Worm (Caenorhabditis elegans) whole organism, L1 larva: Measurements from ENCODE around the gene frpr-16.

Experiments
- C34B4.2 ChIP-seq: sonication (generic microtip); optimal IDR thresholded peaks from 2 replicates; lab custom pipeline; 2017; ENCODE audit warnings: mild to moderate bottlenecking, missing genetic modification characterization, missing compliant biosample characterization
- F16B12.6 ChIP-seq: fragments of 150-350 bp; optimal IDR thresholded peaks from 2 replicates; lab custom pipeline; 2014; ENCODE audit warnings: missing biosample characterization, missing genetic modification characterization
- alr-1 ChIP-seq: fragments of 200-800 bp; sonication (Bioruptor generic); optimal IDR thresholded peaks from 2 replicates; lab custom pipeline; 2018; ENCODE audit warnings: borderline replicate concordance, mild to moderate bottlenecking, missing genetic modification characterization, missing compliant biosample characterization
- aly-2 ChIP-seq: fragments of 150-350 bp; optimal IDR thresholded peaks from 2 replicates; lab custom pipeline; 2014; ENCODE audit warnings: missing biosample characterization, missing genetic modification characterization
- ama-1 ChIP-seq: fragments of 150-350 bp; optimal IDR thresholded peaks from 2 replicates; lab custom pipeline; 2014
- ceh-88 ChIP-seq: fragments of 200-800 bp; sonication (Bioruptor generic); IDR thresholded peaks from 2 replicates; pipeline ENCODE4 v1.3.6; 2022; ENCODE audit warnings: missing genetic modification characterization, missing compliant biosample characterization
- ceh-90 ChIP-seq: sonication (generic microtip); optimal IDR thresholded peaks from 2 replicates; lab custom pipeline; 2016; ENCODE audit warnings: missing genetic modification characterization, missing compliant biosample characterization
- ces-1 ChIP-seq: fragments of 150-350 bp; optimal IDR thresholded peaks from 2 replicates; lab custom pipeline; 2014; ENCODE audit warnings: missing biosample characterization, missing genetic modification reagents, missing genetic modification characterization
- efl-1 ChIP-seq, 4 experiments: fragments of 150-350 bp; optimal IDR thresholded peaks in 3 of 4; peaks in 1 of 4; 1 replicate in 1 of 4; 2 replicates in 3 of 4; lab custom pipeline; 2014; ENCODE audit warnings: missing biosample characterization in 2 of 4, missing genetic modification characterization in 2 of 4, missing genetic modification reagents in 2 of 4
- efl-3 ChIP-seq: fragments of 200-800 bp; sonication (Bioruptor generic); optimal IDR thresholded peaks from 2 replicates; lab custom pipeline; 2018; ENCODE audit warnings: mild to moderate bottlenecking, missing genetic modification characterization, missing compliant biosample characterization
- egl-27 ChIP-seq, 2 experiments: fragments of 150-350 bp in 1 of 2; sonication (generic microtip); optimal IDR thresholded peaks; 3 replicates each; lab custom pipeline; 2017 to 2018; ENCODE audit warnings: missing biosample characterization in 2 of 2, missing genetic modification characterization in 2 of 2, missing genetic modification reagents in 2 of 2
- elt-2 ChIP-seq: sonication (generic microtip); optimal IDR thresholded peaks from 2 replicates; lab custom pipeline; 2016; ENCODE audit warnings: missing genetic modification characterization, mild to moderate bottlenecking, inconsistent platforms, missing compliant biosample characterization, missing genetic modification reagents
- elt-3 ChIP-seq, 6 experiments: fragments of 150-350 bp in 1 of 6; sonication (generic microtip); optimal IDR thresholded peaks; 2 replicates each; lab custom pipeline; 2017 to 2018; ENCODE audit warnings: missing biosample characterization in 6 of 6, missing genetic modification characterization in 6 of 6, inconsistent platforms in 1 of 6
- ets-5 ChIP-seq: fragments of 200-800 bp; sonication (Bioruptor generic); IDR thresholded peaks from 2 replicates; pipeline ENCODE4 v1.3.6; 2022; ENCODE audit warnings: missing genetic modification characterization, missing compliant biosample characterization
- fkh-10 ChIP-seq: sonication (generic microtip); optimal IDR thresholded peaks from 2 replicates; lab custom pipeline; 2017; ENCODE audit warnings: missing biosample characterization, missing genetic modification reagents, missing genetic modification characterization
- fkh-4 ChIP-seq: sonication (generic microtip); optimal IDR thresholded peaks from 2 replicates; lab custom pipeline; 2016; ENCODE audit warnings: missing compliant biosample characterization, missing genetic modification characterization, borderline replicate concordance
- hlh-17 ChIP-seq: fragments of 200-800 bp; sonication (Bioruptor generic); optimal IDR thresholded peaks from 2 replicates; lab custom pipeline; 2018; ENCODE audit warnings: missing genetic modification characterization, mild to moderate bottlenecking, missing compliant biosample characterization, moderate library complexity, borderline replicate concordance
- isw-1 ChIP-seq: fragments of 200-800 bp; sonication (Bioruptor generic); IDR thresholded peaks from 2 replicates; pipeline ENCODE4 v1.3.6; 2022; ENCODE audit warnings: missing genetic modification characterization, missing compliant biosample characterization
- jun-1 ChIP-seq: fragments of 150-350 bp; optimal IDR thresholded peaks from 2 replicates; lab custom pipeline; 2014; ENCODE audit warnings: missing biosample characterization, missing genetic modification reagents, missing genetic modification characterization
- lin-13 ChIP-seq: fragments of 150-350 bp; optimal IDR thresholded peaks from 2 replicates; lab custom pipeline; 2014; ENCODE audit warnings: missing biosample characterization, missing genetic modification reagents, missing genetic modification characterization
- lin-14 ChIP-seq: fragments of 200-800 bp; sonication (Bioruptor generic); optimal IDR thresholded peaks from 2 replicates; lab custom pipeline; 2018; ENCODE audit warnings: mild to moderate bottlenecking, missing genetic modification characterization, moderate library complexity, missing compliant biosample characterization
- lir-3 ChIP-seq: sonication (generic microtip); optimal IDR thresholded peaks from 2 replicates; lab custom pipeline; 2016; ENCODE audit warnings: mild to moderate bottlenecking, missing genetic modification characterization, moderate library complexity, missing compliant biosample characterization; ENCODE audit not compliant: poor library complexity
- mep-1 ChIP-seq: fragments of 150-350 bp; optimal IDR thresholded peaks from 2 replicates; lab custom pipeline; 2014; ENCODE audit warnings: missing biosample characterization, missing genetic modification characterization
- nhr-19 ChIP-seq: fragments of 200-800 bp; sonication (Bioruptor generic); conservative IDR thresholded peaks from 2 replicates; pipeline ENCODE4 v1.3.6; 2022; ENCODE audit warnings: missing genetic modification characterization, missing compliant biosample characterization
- nhr-20 ChIP-seq: sonication (generic microtip); optimal IDR thresholded peaks from 2 replicates; lab custom pipeline; 2016; ENCODE audit warnings: mild to moderate bottlenecking, missing genetic modification characterization, missing compliant biosample characterization
- nhr-237 ChIP-seq: fragments of 150-350 bp; optimal IDR thresholded peaks from 2 replicates; lab custom pipeline; 2014; ENCODE audit warnings: missing biosample characterization, missing genetic modification characterization
- pax-3 ChIP-seq: fragments of 200-800 bp; sonication (Bioruptor generic); optimal IDR thresholded peaks from 2 replicates; lab custom pipeline; 2018; ENCODE audit warnings: mild to moderate bottlenecking, missing genetic modification characterization, moderate library complexity, missing compliant biosample characterization
- pqm-1 ChIP-seq: sonication (generic microtip); optimal IDR thresholded peaks from 3 replicates; lab custom pipeline; 2017; ENCODE audit warnings: missing biosample characterization, missing genetic modification characterization
- skn-1 ChIP-seq: fragments of 150-350 bp; optimal IDR thresholded peaks from 2 replicates; lab custom pipeline; 2014; ENCODE audit warnings: missing biosample characterization, missing genetic modification characterization
- snu-23 ChIP-seq: sonication (generic microtip); optimal IDR thresholded peaks from 2 replicates; lab custom pipeline; 2016; ENCODE audit warnings: missing genetic modification characterization, missing compliant biosample characterization
- sox-4 ChIP-seq: sonication (generic microtip); optimal IDR thresholded peaks from 2 replicates; lab custom pipeline; 2016; ENCODE audit warnings: missing genetic modification characterization, missing compliant biosample characterization
- swsn-7 ChIP-seq: sonication (generic microtip); optimal IDR thresholded peaks from 2 replicates; lab custom pipeline; 2016; ENCODE audit warnings: missing genetic modification characterization, missing compliant biosample characterization
- tbx-2 ChIP-seq: sonication (generic microtip); optimal IDR thresholded peaks from 2 replicates; lab custom pipeline; 2016; ENCODE audit warnings: missing genetic modification characterization, missing compliant biosample characterization
- unc-30 ChIP-seq: sonication (generic microtip); optimal IDR thresholded peaks from 2 replicates; lab custom pipeline; 2017; ENCODE audit warnings: missing biosample characterization, missing genetic modification characterization
- unc-86 ChIP-seq: sonication (generic microtip); optimal IDR thresholded peaks from 2 replicates; lab custom pipeline; 2016; ENCODE audit warnings: missing genetic modification characterization, missing compliant biosample characterization
- vab-15 ChIP-seq: sonication (generic microtip); optimal IDR thresholded peaks from 2 replicates; lab custom pipeline; 2017; ENCODE audit warnings: missing genotype, mild to moderate bottlenecking, missing genetic modification characterization, missing compliant biosample characterization
- xbp-1 ChIP-seq: sonication (generic microtip); optimal IDR thresholded peaks from 2 replicates; lab custom pipeline; 2016; ENCODE audit warnings: missing genetic modification characterization, missing compliant biosample characterization
- zag-1 ChIP-seq: fragments of 150-350 bp; optimal IDR thresholded peaks from 2 replicates; lab custom pipeline; 2014; ENCODE audit warnings: missing biosample characterization, missing genetic modification characterization

frpr-16 gene

DNA sequence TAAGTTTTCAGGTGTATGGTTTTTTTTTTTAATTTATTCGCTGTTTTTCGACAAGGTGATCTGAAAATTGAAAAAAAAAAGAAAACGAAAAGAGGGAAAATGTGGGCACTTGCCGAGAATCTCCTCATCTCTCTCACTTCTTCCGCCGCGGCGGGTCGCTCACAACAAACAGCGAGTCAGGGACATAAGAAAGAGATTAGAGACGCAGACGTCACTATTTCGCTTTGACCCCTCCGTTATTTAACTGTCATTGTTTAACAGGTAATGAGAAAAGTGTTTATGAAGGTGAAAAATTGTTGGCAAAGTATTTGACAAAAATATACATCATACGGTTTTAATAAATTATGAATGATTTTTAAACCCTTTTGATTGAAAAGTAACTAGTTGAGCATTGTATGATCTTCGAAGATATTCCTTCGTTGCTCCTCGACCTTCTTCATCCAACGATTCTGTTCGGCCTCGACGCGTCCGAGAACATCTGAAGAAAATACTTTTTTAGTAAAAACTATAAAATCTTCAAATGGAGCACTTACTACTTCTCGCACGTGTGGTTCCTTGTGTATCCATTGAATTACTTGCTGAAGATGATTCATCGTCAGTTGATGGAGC is 15.1 kb upstream of the frpr-16 start (continued):
- TF ChIP-seq ces-1 (GFP tag; lab: Kevin White, UChicago) (no peak), jun-1 (tag; lab: Kevin White, UChicago) (no peak), aly-2 (no peak), efl-1 (optimal IDR thresholded peaks at IDR 0.05; lab: Kevin White, UChicago) (peak; percentile 30 to 33), efl-1 (GFP tag; optimal IDR thresholded peaks at IDR 0.05 in 1 of 2; lab: Kevin White, UChicago) (peak; percentile 17 to 94), ets-5 (GFP tag; lab: Robert Waterston, UW) (no peak), egl-27 (tag; optimal IDR thresholded peaks at IDR 0.05; lab: Kevin White, UChicago) (no peak), fkh-10 (no peak), pax-3 (tag; lab: Kevin White, UChicago) (no peak), elt-3 (tag; optimal IDR thresholded peaks at IDR 0.05; lab: Kevin White, UChicago) (peak in 1 of 6 experiments; percentile 48), tbx-2 (tag; lab: Kevin White, UChicago) (peak; percentile 11), pqm-1 (no peak), nhr-19 (no peak)

DNA sequence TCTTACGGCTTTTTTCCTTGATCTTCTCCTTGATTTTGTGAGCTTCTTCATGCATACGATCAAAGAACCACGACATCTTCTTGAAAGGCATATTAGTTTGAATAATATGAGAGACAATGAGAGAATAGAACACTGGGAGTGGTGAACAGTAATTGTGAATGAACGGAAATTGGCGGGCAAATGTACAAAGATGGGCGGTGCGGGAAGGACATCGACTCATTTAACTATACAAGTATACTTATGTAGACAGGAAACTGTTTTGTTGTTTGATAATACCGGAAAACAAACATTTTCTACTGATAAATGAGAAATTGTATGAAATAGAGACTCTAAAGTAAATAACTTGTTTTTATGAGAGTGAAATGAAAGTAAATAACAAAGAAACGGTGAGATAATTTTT is 14.0 kb upstream of the frpr-16 start, which contains the start of gene R12C12.5:
R12C12.5 (minus strand) TSS at position 101 of the 400 bp plus-strand sequence.
- TF ChIP-seq skn-1 (tag; lab: Kevin White, UChicago) (no peak), nhr-20 (tag; lab: Kevin White, UChicago) (no peak), unc-86 (tag; lab: Kevin White, UChicago) (no peak), tbx-2 (tag; lab: Kevin White, UChicago) (no peak), isw-1 (GFP tag; lab: Robert Waterston, UW) (no peak), fkh-4 (tag; lab: Kevin White, UChicago) (no peak), mep-1 (tag; lab: Kevin White, UChicago) (no peak), nhr-19 (no peak), ceh-90 (tag; lab: Kevin White, UChicago) (no peak), nhr-237 (tag; lab: Kevin White, UChicago) (no peak), ces-1 (GFP tag; lab: Kevin White, UChicago) (no peak), unc-30 (tag; lab: Kevin White, UChicago) (no peak), zag-1 (tag; lab: Kevin White, UChicago) (no peak), sox-4 (no peak), snu-23 (GFP tag; lab: Kevin White, UChicago) (no peak), vab-15 (tag; lab: Kevin White, UChicago) (no peak), lin-14 (GFP tag; lab: Kevin White, UChicago) (no peak), alr-1 (tag; lab: Kevin White, UChicago) (no peak), jun-1 (tag; lab: Kevin White, UChicago) (no peak), elt-2 (tag; lab: Kevin White, UChicago) (no peak)

DNA sequence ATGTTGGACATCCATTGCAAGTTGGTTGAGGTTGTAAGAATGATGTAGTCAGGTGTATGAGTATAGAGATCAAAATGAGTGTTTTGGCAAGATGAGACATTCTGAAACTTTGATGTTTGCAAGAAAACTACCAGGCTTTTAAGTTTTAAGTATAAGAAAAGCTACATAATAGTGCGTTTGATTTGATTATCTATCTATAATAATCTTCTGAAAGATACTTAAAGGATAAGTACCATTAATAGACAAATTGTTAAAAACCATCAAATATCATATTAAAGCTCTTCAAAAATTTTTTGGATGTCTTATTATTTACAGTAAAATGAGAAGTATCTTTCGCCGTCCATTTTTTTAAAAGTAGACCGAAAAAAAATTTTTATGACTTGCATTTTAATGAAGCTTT is 12.2 kb upstream of the frpr-16 start, which contains the start of gene R12C12.10:
R12C12.10 (minus strand) TSS at position 101 of the 400 bp plus-strand sequence.
- TF ChIP-seq lin-13 (GFP tag; lab: Kevin White, UChicago) (no peak), swsn-7 (tag; lab: Kevin White, UChicago) (no peak), unc-86 (tag; lab: Kevin White, UChicago) (no peak), zag-1 (tag; lab: Kevin White, UChicago) (no peak), hlh-17 (GFP tag; lab: Kevin White, UChicago) (no peak), ceh-88 (GFP tag; lab: Robert Waterston, UW) (no peak), skn-1 (tag; lab: Kevin White, UChicago) (no peak), lir-3 (tag; lab: Kevin White, UChicago) (no peak), ceh-90 (tag; lab: Kevin White, UChicago) (no peak), C34B4.2 (tag; lab: Kevin White, UChicago) (no peak), efl-3 (GFP tag; lab: Kevin White, UChicago) (no peak), F16B12.6 (tag; lab: Kevin White, UChicago) (no peak), xbp-1 (tag; lab: Kevin White, UChicago) (no peak), ama-1 (lab: Kevin White, UChicago) (no peak), isw-1 (GFP tag; lab: Robert Waterston, UW) (no peak)
